Worm (Caenorhabditis elegans) whole organism, L4 larva: ENCODE measurements around the gene F19C7.8.

Experiments used
- F26F4.8 ChIP-seq: fragments of 200-800 bp; sonication (Bioruptor generic); conservative IDR thresholded peaks from 2 replicates; pipeline ENCODE4 v1.3.6; 2022; ENCODE audit warnings: missing genetic modification characterization, missing compliant biosample characterization
- F49E8.2 ChIP-seq: sonication (generic microtip); optimal IDR thresholded peaks from 2 replicates; lab custom pipeline; 2016; ENCODE audit warnings: missing compliant biosample characterization, mild to moderate bottlenecking, missing genetic modification characterization, borderline replicate concordance
- T26A8.4 ChIP-seq: fragments of 200-800 bp; sonication (Bioruptor generic); IDR thresholded peaks from 2 replicates; pipeline ENCODE4 v1.3.6; 2022; ENCODE audit warnings: missing genetic modification characterization, missing compliant biosample characterization
- Y75B8A.6 ChIP-seq: fragments of 200-800 bp; sonication (Bioruptor generic); IDR thresholded peaks from 2 replicates; pipeline ENCODE4 v1.3.6; 2022; ENCODE audit warnings: missing genetic modification reagents, missing genetic modification characterization, missing compliant biosample characterization
- ZK337.2 ChIP-seq: fragments of 200-800 bp; sonication (Bioruptor generic); IDR thresholded peaks from 2 replicates; pipeline ENCODE4 v1.3.6; 2022; ENCODE audit warnings: missing genetic modification reagents, missing genetic modification characterization, missing compliant biosample characterization
- aha-1 ChIP-seq: fragments of 150-350 bp; peaks from one replicate; lab custom pipeline; 2014; ENCODE audit warnings: missing biosample characterization, missing genetic modification characterization
- ama-1 ChIP-seq: fragments of 150-350 bp; optimal IDR thresholded peaks from 2 replicates; lab custom pipeline; 2014; ENCODE audit warnings: inconsistent platforms, mixed read lengths
- arid-1 ChIP-seq: fragments of 200-800 bp; sonication (Bioruptor generic); conservative IDR thresholded peaks from 2 replicates; pipeline ENCODE4 v1.3.6; 2022; ENCODE audit warnings: missing genetic modification reagents, missing genetic modification characterization, missing compliant biosample characterization
- attf-4 ChIP-seq: sonication (generic microtip); optimal IDR thresholded peaks from 3 replicates; lab custom pipeline; 2017; ENCODE audit warnings: missing biosample characterization, missing genetic modification characterization
- ceh-20 ChIP-seq: fragments of 200-800 bp; sonication (Bioruptor generic); IDR thresholded peaks from 2 replicates; pipeline ENCODE4 v1.3.6; 2022; ENCODE audit warnings: missing genetic modification reagents, missing genetic modification characterization, missing compliant biosample characterization
- ceh-28 ChIP-seq: fragments of 150-350 bp; optimal IDR thresholded peaks from 2 replicates; lab custom pipeline; 2014; ENCODE audit warnings: missing biosample characterization, missing genetic modification reagents, missing genetic modification characterization
- ceh-62 ChIP-seq: sonication (generic microtip); optimal IDR thresholded peaks from 2 replicates; lab custom pipeline; 2017; ENCODE audit warnings: missing biosample characterization, missing genetic modification characterization
- daf-16 ChIP-seq, 3 experiments: sonication (generic microtip); optimal IDR thresholded peaks; 2 replicates each; lab custom pipeline; 2016 to 2017; ENCODE audit warnings: missing genetic modification characterization in 3 of 3, missing genetic modification reagents in 3 of 3, mild to moderate bottlenecking in 2 of 3, missing compliant biosample characterization in 2 of 3, missing biosample characterization in 1 of 3, moderate library complexity in 1 of 3
- daf-19 ChIP-seq: fragments of 200-800 bp; sonication (Bioruptor generic); conservative IDR thresholded peaks from 2 replicates; pipeline ENCODE4 v1.3.6; 2022; ENCODE audit warnings: missing genetic modification characterization, missing compliant biosample characterization
- dmd-8 ChIP-seq: fragments of 200-800 bp; sonication (Bioruptor generic); IDR thresholded peaks from 2 replicates; pipeline ENCODE4 v1.3.6; 2022; ENCODE audit warnings: missing genetic modification characterization, missing compliant biosample characterization
- duxl-1 ChIP-seq: sonication (generic microtip); optimal IDR thresholded peaks from 2 replicates; lab custom pipeline; 2016; ENCODE audit warnings: mild to moderate bottlenecking, missing genetic modification characterization, moderate library complexity, missing compliant biosample characterization; ENCODE audit not compliant: poor library complexity
- fkh-10 ChIP-seq: fragments of 150-350 bp; optimal IDR thresholded peaks from 2 replicates; lab custom pipeline; 2014; ENCODE audit warnings: missing biosample characterization, missing genetic modification reagents, missing genetic modification characterization
- gei-8 ChIP-seq: fragments of 200-800 bp; sonication (Bioruptor generic); optimal IDR thresholded peaks from 2 replicates; lab custom pipeline; 2018; ENCODE audit warnings: mild to moderate bottlenecking, missing genetic modification characterization, missing compliant biosample characterization
- hif-1 ChIP-seq, 2 experiments: sonication (generic microtip); optimal IDR thresholded peaks; 2 replicates each; lab custom pipeline; 2016 to 2017; ENCODE audit warnings: missing compliant biosample characterization in 2 of 2, missing genetic modification characterization in 2 of 2, missing genetic modification reagents in 2 of 2, missing genotype in 2 of 2, mild to moderate bottlenecking in 1 of 2
- hlh-30 ChIP-seq: sonication (generic microtip); optimal IDR thresholded peaks from 2 replicates; lab custom pipeline; 2017; ENCODE audit warnings: antibody characterized with exemption, mild to moderate bottlenecking, missing genetic modification characterization, missing compliant biosample characterization; ENCODE audit not compliant: insufficient read depth
- jun-1 ChIP-seq: fragments of 150-350 bp; optimal IDR thresholded peaks from 2 replicates; lab custom pipeline; 2014; ENCODE audit warnings: missing biosample characterization, missing genetic modification reagents, missing genetic modification characterization
- lin-13 ChIP-seq: fragments of 150-350 bp; optimal IDR thresholded peaks from 2 replicates; lab custom pipeline; 2014; ENCODE audit warnings: missing biosample characterization, missing genetic modification reagents, missing genetic modification characterization
- lin-15B ChIP-seq: fragments of 150-350 bp; sonication (generic microtip); optimal IDR thresholded peaks from 3 replicates; lab custom pipeline; 2014; ENCODE audit warnings: missing biosample characterization, missing genetic modification characterization
- lin-38 ChIP-seq: fragments of 200-800 bp; sonication (Bioruptor generic); IDR thresholded peaks from 2 replicates; pipeline ENCODE4 v1.3.6; 2022; ENCODE audit warnings: missing genetic modification reagents, missing genetic modification characterization, missing compliant biosample characterization
- mxl-2 ChIP-seq: fragments of 200-800 bp; sonication (Bioruptor generic); conservative IDR thresholded peaks from 2 replicates; pipeline ENCODE4 v1.3.6; 2022; ENCODE audit warnings: missing genetic modification reagents, missing genetic modification characterization, missing compliant biosample characterization
- mxl-3 ChIP-seq: fragments of 200-800 bp; sonication (Bioruptor generic); optimal IDR thresholded peaks from 2 replicates; lab custom pipeline; 2018; ENCODE audit warnings: mild to moderate bottlenecking, missing genetic modification characterization, missing compliant biosample characterization
- nhr-10 ChIP-seq: fragments of 150-350 bp; optimal IDR thresholded peaks from 2 replicates; lab custom pipeline; 2014; ENCODE audit warnings: missing biosample characterization, missing genetic modification characterization
- nhr-11 ChIP-seq: fragments of 150-350 bp; optimal IDR thresholded peaks from 2 replicates; lab custom pipeline; 2014; ENCODE audit warnings: missing biosample characterization, missing genetic modification characterization
- nhr-111 ChIP-seq: fragments of 200-800 bp; sonication (Bioruptor generic); optimal IDR thresholded peaks from 2 replicates; lab custom pipeline; 2018; ENCODE audit warnings: mild to moderate bottlenecking, missing genetic modification characterization, missing compliant biosample characterization
- nhr-237 ChIP-seq: sonication (generic microtip); optimal IDR thresholded peaks from 2 replicates; lab custom pipeline; 2017; ENCODE audit warnings: missing biosample characterization, missing genetic modification characterization
- nhr-41 ChIP-seq: fragments of 200-800 bp; sonication (Bioruptor generic); IDR thresholded peaks from 2 replicates; pipeline ENCODE4 v1.3.6; 2022; ENCODE audit warnings: missing genetic modification reagents, missing genetic modification characterization, missing compliant biosample characterization
- nhr-42 ChIP-seq: fragments of 200-800 bp; sonication (Bioruptor generic); IDR thresholded peaks from 2 replicates; pipeline ENCODE4 v1.3.6; 2022; ENCODE audit warnings: missing genetic modification characterization, missing compliant biosample characterization
- nhr-6 ChIP-seq: fragments of 150-350 bp; optimal IDR thresholded peaks from 2 replicates; lab custom pipeline; 2014; ENCODE audit warnings: missing biosample characterization, missing genetic modification characterization
- pha-4 ChIP-seq, 2 experiments: fragments of 150-350 bp in 1 of 2; fragments of 200-800 bp in 1 of 2; sonication (Bioruptor generic) in 1 of 2; IDR thresholded peaks in 1 of 2; optimal IDR thresholded peaks in 1 of 2; 2 replicates each; pipeline versions ENCODE4 v1.3.6 to Lab custom; 2014 to 2022; ENCODE audit warnings: missing genetic modification characterization in 2 of 2, missing genetic modification reagents in 2 of 2, missing biosample characterization in 1 of 2, missing compliant biosample characterization in 1 of 2
- php-3 ChIP-seq: fragments of 200-800 bp; sonication (Bioruptor generic); IDR thresholded peaks from 2 replicates; pipeline ENCODE4 v1.3.6; 2022; ENCODE audit warnings: missing genetic modification reagents, missing genetic modification characterization, missing compliant biosample characterization
- rbr-2 ChIP-seq: sonication (generic microtip); optimal IDR thresholded peaks from 2 replicates; lab custom pipeline; 2016; ENCODE audit warnings: missing genotype, missing genetic modification characterization, missing compliant biosample characterization
- saeg-2 ChIP-seq: fragments of 200-800 bp; sonication (Bioruptor generic); IDR thresholded peaks from 2 replicates; pipeline ENCODE4 v1.3.6; 2022; ENCODE audit warnings: missing genetic modification reagents, missing genetic modification characterization, missing compliant biosample characterization
- set-16 ChIP-seq: fragments of 200-800 bp; sonication (Bioruptor generic); IDR thresholded peaks from 2 replicates; pipeline ENCODE4 v1.3.6; 2022; ENCODE audit warnings: missing genetic modification reagents, missing genetic modification characterization, missing compliant biosample characterization
- skn-1 ChIP-seq: fragments of 150-350 bp; optimal IDR thresholded peaks from 2 replicates; lab custom pipeline; 2014; ENCODE audit warnings: missing biosample characterization, missing genetic modification characterization
- snpc-1.2 ChIP-seq: fragments of 200-800 bp; sonication (Bioruptor generic); IDR thresholded peaks from 2 replicates; pipeline ENCODE4 v1.3.6; 2022; ENCODE audit warnings: missing genetic modification reagents, missing genetic modification characterization, missing compliant biosample characterization
- snpc-4 ChIP-seq: fragments of 150-350 bp; optimal IDR thresholded peaks from 2 replicates; lab custom pipeline; 2014; ENCODE audit warnings: missing biosample characterization, missing genetic modification characterization
- tag-97 ChIP-seq: fragments of 200-800 bp; sonication (Bioruptor generic); IDR thresholded peaks from 2 replicates; pipeline ENCODE4 v1.3.6; 2022; ENCODE audit warnings: missing genetic modification characterization, missing compliant biosample characterization
- tra-1 ChIP-seq: fragments of 200-800 bp; sonication (Bioruptor generic); IDR thresholded peaks from 2 replicates; pipeline ENCODE4 v1.3.6; 2022; ENCODE audit warnings: missing genetic modification reagents, missing genetic modification characterization, missing compliant biosample characterization
- unc-130 ChIP-seq: sonication (generic microtip); optimal IDR thresholded peaks from 2 replicates; lab custom pipeline; 2016; ENCODE audit warnings: missing genetic modification reagents, missing genetic modification characterization, missing compliant biosample characterization
- unc-62 ChIP-seq, 3 experiments: fragments of 150-350 bp in 1 of 3; sonication (generic microtip); optimal IDR thresholded peaks in 2 of 3; peaks in 1 of 3; 1 replicate in 1 of 3; 2 replicates in 2 of 3; lab custom pipeline; 2014 to 2017; ENCODE audit warnings: missing biosample characterization in 3 of 3, missing genetic modification characterization in 3 of 3, missing genetic modification reagents in 3 of 3, missing genotype in 1 of 3
- vab-7 ChIP-seq: fragments of 200-800 bp; sonication (Bioruptor generic); IDR thresholded peaks from 2 replicates; pipeline ENCODE4 v1.3.6; 2022; ENCODE audit warnings: missing genetic modification reagents, missing genetic modification characterization, missing compliant biosample characterization

The F19C7.8 gene

DNA sequence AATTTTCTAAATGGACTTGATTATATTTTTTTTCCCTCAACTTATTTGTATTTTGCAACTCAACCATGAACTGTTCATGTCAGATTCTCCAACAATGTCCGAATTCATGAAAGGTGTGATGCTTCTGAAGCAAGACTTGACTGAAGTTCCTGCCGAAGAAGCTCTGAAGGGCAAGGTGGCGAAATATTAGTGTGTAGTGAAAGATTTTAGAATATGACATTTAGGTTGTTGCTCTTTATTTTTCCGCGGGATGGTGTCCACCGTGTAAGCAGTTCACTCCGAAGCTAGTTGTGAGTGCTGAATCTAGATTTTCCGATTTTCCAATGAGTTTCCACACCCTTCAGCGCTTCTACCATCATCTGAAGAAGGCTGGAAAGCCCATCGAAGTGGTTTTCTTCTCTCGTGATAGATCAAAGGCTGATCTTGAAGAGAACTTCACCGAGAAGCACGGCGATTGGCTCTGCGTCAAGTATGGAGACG lies 14.5 kb upstream of the F19C7.8 start, which contains the start of gene F29B9.5:
Gene F29B9.5 (plus strand): TSS at position 51 of the 480 bp plus-strand sequence.
- TF ChIP-seq dmd-8 (0 out of 2 replicates have a peak, but pooled peaks have one; percentile 39), ama-1 (lab: Kevin White, UChicago) (peak; percentile 60), arid-1 (0 out of 2 replicates have a peak, but pooled peaks have one; percentile 29), nhr-42 (GFP tag; lab: Robert Waterston, UW) (0 out of 2 replicates have a peak, but pooled peaks have one; percentile 49), T26A8.4 (GFP tag; lab: Robert Waterston, UW) (0 out of 2 replicates have a peak, but pooled peaks have one; percentile 54), lin-38 (GFP tag; lab: Robert Waterston, UW) (peak; percentile 54), pha-4 (GFP tag; IDR thresholded peaks at IDR 0.05; lab: Robert Waterston, UW) (0 out of 2 replicates have a peak, but pooled peaks have one; percentile 35), pha-4 (tag; optimal IDR thresholded peaks at IDR 0.05; lab: Kevin White, UChicago) (no peak), daf-19 (GFP tag; lab: Robert Waterston, UW) (no peak), ceh-28 (tag; lab: Kevin White, UChicago) (no peak), saeg-2 (GFP tag; lab: Robert Waterston, UW) (peak; percentile 36; the same call in 1 of the 2 replicates), F49E8.2 (tag; lab: Kevin White, UChicago) (peak; percentile 80), lin-15B (no peak), aha-1 (tag; lab: Kevin White, UChicago) (peak; percentile 19), daf-16 (GFP tag; optimal IDR thresholded peaks at IDR 0.05; lab: Kevin White, UChicago) (no peak), daf-16 (tag; optimal IDR thresholded peaks at IDR 0.05; lab: Kevin White, UChicago) (peak; percentile 2), nhr-111 (GFP tag; lab: Kevin White, UChicago) (peak; percentile 9), Y75B8A.6 (GFP tag; lab: Robert Waterston, UW) (0 out of 2 replicates have a peak, but pooled peaks have one; percentile 50), snpc-1.2 (GFP tag; lab: Robert Waterston, UW) (peak; percentile 55; the same call in 1 of the 2 replicates), snpc-4 (tag; lab: Kevin White, UChicago) (no peak)

DNA sequence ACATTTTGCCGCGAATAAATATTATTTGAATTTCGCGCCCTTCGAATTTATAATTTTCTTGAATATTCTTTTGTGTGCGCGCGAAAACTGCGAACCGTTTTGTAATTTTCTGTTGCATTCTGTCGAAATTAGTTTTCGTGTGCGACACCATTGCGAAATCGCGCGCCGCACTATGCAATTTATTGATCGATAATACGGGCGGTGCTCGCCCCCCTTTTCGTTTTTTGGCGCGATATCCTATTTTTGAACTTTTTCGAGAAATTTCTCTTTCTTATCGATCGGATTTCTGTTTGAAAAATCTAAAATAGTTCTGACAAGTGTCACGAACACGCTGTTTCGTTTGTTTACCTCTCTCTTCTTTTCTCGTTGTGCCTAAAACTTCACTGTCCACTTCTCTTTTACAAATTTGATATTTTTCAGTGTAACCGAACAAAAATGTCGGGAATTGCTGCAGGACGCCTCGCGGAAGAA lies 12.8 kb upstream of the F19C7.8 start, which contains the start of gene ubc-9:
Gene ubc-9 (plus strand): TSS at position 421 of the 471 bp plus-strand sequence.
- TF ChIP-seq daf-19 (GFP tag; lab: Robert Waterston, UW) (no peak), php-3 (GFP tag; lab: Robert Waterston, UW) (no peak), mxl-3 (GFP tag; lab: Kevin White, UChicago) (peak; percentile 47), set-16 (GFP tag; lab: Robert Waterston, UW) (no peak), daf-16 (GFP tag; optimal IDR thresholded peaks at IDR 0.05; lab: Kevin White, UChicago) (no peak), daf-16 (tag; optimal IDR thresholded peaks at IDR 0.05; lab: Kevin White, UChicago) (peak; percentile 44), hif-1 (tag; optimal IDR thresholded peaks at IDR 0.05; lab: Kevin White, UChicago) (peak in 1 of 2 experiments; percentile 75), nhr-10 (tag; lab: Kevin White, UChicago) (no peak), rbr-2 (tag; lab: Kevin White, UChicago) (peak; percentile 61), nhr-11 (tag; lab: Kevin White, UChicago) (peak; percentile 48), ceh-28 (tag; lab: Kevin White, UChicago) (peak; percentile 77), Y75B8A.6 (GFP tag; lab: Robert Waterston, UW) (no peak), tra-1 (GFP tag; lab: Robert Waterston, UW) (no peak), gei-8 (no peak), ZK337.2 (GFP tag; lab: Robert Waterston, UW) (no peak), vab-7 (GFP tag; lab: Robert Waterston, UW) (0 out of 2 replicates have a peak, but pooled peaks have one; percentile 31), F26F4.8 (GFP tag; lab: Robert Waterston, UW) (no peak), attf-4 (tag; lab: Kevin White, UChicago) (no peak), tag-97 (GFP tag; lab: Robert Waterston, UW) (no peak), jun-1 (tag; lab: Kevin White, UChicago) (no peak), ceh-62 (tag; lab: Kevin White, UChicago) (no peak), skn-1 (tag; lab: Kevin White, UChicago) (no peak), lin-13 (GFP tag; lab: Kevin White, UChicago) (peak; percentile 92), unc-62 (GFP tag; optimal IDR thresholded peaks at IDR 0.05 in 1 of 2; lab: Kevin White, UChicago) (no peak), unc-62 (tag; optimal IDR thresholded peaks at IDR 0.05; lab: Kevin White, UChicago) (no peak), unc-130 (GFP tag; lab: Kevin White, UChicago) (peak; percentile 84), mxl-2 (no peak), ceh-20 (peak; percentile 61; the same call in 1 of the 2 replicates), duxl-1 (tag; lab: Kevin White, UChicago) (peak; percentile 31), hlh-30 (tag; lab: Kevin White, UChicago) (peak; percentile 58), fkh-10 (GFP tag; lab: Kevin White, UChicago) (peak; percentile 20), nhr-41 (GFP tag; lab: Robert Waterston, UW) (no peak), nhr-237 (tag; lab: Kevin White, UChicago) (no peak), nhr-42 (GFP tag; lab: Robert Waterston, UW) (no peak), nhr-6 (peak; percentile 1)
